Fruit fly (Drosophila melanogaster) whole organism, pupa: ENCODE results near the gene CG13454.

Experiments used
- CG10348 ChIP-seq: fragments of 200-800 bp; sonication (Bioruptor generic); IDR thresholded peaks from 2 replicates; pipeline ENCODE4 v1.3.6; 2022; ENCODE audit warnings: missing biosample characterization, missing genetic modification characterization
- CG12605 ChIP-seq: fragments of 200-800 bp; sonication (Bioruptor generic); IDR thresholded peaks from 2 replicates; pipeline ENCODE4 v1.3.6; 2022; ENCODE audit warnings: missing biosample characterization, missing genetic modification characterization
- CG13204 ChIP-seq: fragments of 200-800 bp; sonication (Bioruptor generic); optimal IDR thresholded peaks from 2 replicates; lab custom pipeline; 2018; ENCODE audit warnings: missing biosample characterization, mild to moderate bottlenecking, missing genetic modification characterization, moderate library complexity
- CG14655 ChIP-seq: fragments of 200-800 bp; sonication (Bioruptor generic); optimal IDR thresholded peaks from 3 replicates; lab custom pipeline; 2017; ENCODE audit warnings: mild to moderate bottlenecking, missing biosample characterization, missing genetic modification reagents, missing genetic modification characterization
- CG15710 ChIP-seq: fragments of 200-800 bp; sonication (Bioruptor generic); optimal IDR thresholded peaks from 2 replicates; lab custom pipeline; 2018; ENCODE audit warnings: missing biosample characterization, mild to moderate bottlenecking, missing genetic modification characterization, moderate library complexity
- CG17806 ChIP-seq: fragments of 200-800 bp; sonication (Bioruptor generic); optimal IDR thresholded peaks from 2 replicates; lab custom pipeline; 2018; ENCODE audit warnings: missing biosample characterization, mild to moderate bottlenecking, missing genetic modification characterization, moderate library complexity
- CG32121 ChIP-seq: fragments of 200-800 bp; sonication (Bioruptor generic); IDR thresholded peaks from 2 replicates; pipeline ENCODE4 v1.3.6; 2022; ENCODE audit warnings: missing biosample characterization, missing genetic modification characterization
- CG34367 ChIP-seq: fragments of 200-800 bp; sonication (Bioruptor generic); optimal IDR thresholded peaks from 2 replicates; lab custom pipeline; 2018; ENCODE audit warnings: missing biosample characterization, mild to moderate bottlenecking, missing genetic modification characterization
- CG4496 ChIP-seq: fragments of 200-800 bp; sonication (Bioruptor generic); IDR thresholded peaks from 3 replicates; pipeline ENCODE4 v1.3.6; 2022; ENCODE audit warnings: missing biosample characterization, missing genetic modification characterization
- CG8159 ChIP-seq: fragments of 200-800 bp; sonication (Bioruptor generic); optimal IDR thresholded peaks from 3 replicates; lab custom pipeline; 2018; ENCODE audit warnings: missing biosample characterization, mild to moderate bottlenecking, missing genetic modification characterization, moderate library complexity
- CG8301 ChIP-seq: fragments of 200-800 bp; sonication (Bioruptor generic); optimal IDR thresholded peaks from 2 replicates; lab custom pipeline; 2018; ENCODE audit warnings: missing biosample characterization, mild to moderate bottlenecking, missing genetic modification characterization
- CG9948 ChIP-seq: fragments of 200-800 bp; sonication (Bioruptor generic); optimal IDR thresholded peaks from 2 replicates; lab custom pipeline; 2018; ENCODE audit warnings: missing biosample characterization, mild to moderate bottlenecking, missing genetic modification characterization, moderate library complexity
- D1 ChIP-seq: fragments of 200-800 bp; sonication (Bioruptor generic); optimal IDR thresholded peaks from 2 replicates; lab custom pipeline; 2018; ENCODE audit warnings: missing biosample characterization, mild to moderate bottlenecking, missing genetic modification characterization, moderate library complexity
- EcR ChIP-seq: fragments of 200-800 bp; sonication (Bioruptor generic); optimal IDR thresholded peaks from 3 replicates; lab custom pipeline; 2019; ENCODE audit warnings: missing biosample characterization, missing genetic modification characterization, mild to moderate bottlenecking, moderate library complexity, missing genetic modification reagents
- Ets98B ChIP-seq: fragments of 200-800 bp; sonication (Bioruptor generic); IDR thresholded peaks from 2 replicates; pipeline ENCODE4 v1.3.6; 2022; ENCODE audit warnings: missing biosample characterization, missing genetic modification characterization
- Pif1A ChIP-seq: fragments of 200-800 bp; sonication (Bioruptor generic); optimal IDR thresholded peaks from 3 replicates; lab custom pipeline; 2016; ENCODE audit warnings: missing biosample characterization, missing genetic modification characterization
- Pif1B ChIP-seq: fragments of 200-800 bp; sonication (Bioruptor generic); optimal IDR thresholded peaks from 3 replicates; lab custom pipeline; 2016; ENCODE audit warnings: missing biosample characterization, missing genetic modification characterization
- Snoo ChIP-seq: fragments of 200-800 bp; sonication (Bioruptor generic); optimal IDR thresholded peaks from 3 replicates; lab custom pipeline; 2017; ENCODE audit warnings: missing biosample characterization, mild to moderate bottlenecking, missing genetic modification characterization, inconsistent platforms
- fd96Ca ChIP-seq: fragments of 200-800 bp; sonication (Bioruptor generic); IDR thresholded peaks from 3 replicates; pipeline ENCODE4 v1.3.6; 2022; ENCODE audit warnings: missing biosample characterization, missing genetic modification characterization
- gl ChIP-seq: fragments of 200-800 bp; sonication (Bioruptor generic); optimal IDR thresholded peaks from 2 replicates; lab custom pipeline; 2018; ENCODE audit warnings: missing biosample characterization, mild to moderate bottlenecking, missing genetic modification characterization
- rn ChIP-seq: fragments of 200-800 bp; sonication (Bioruptor generic); IDR thresholded peaks from 2 replicates; pipeline ENCODE4 v1.3.6; 2022; ENCODE audit warnings: missing biosample characterization, missing genetic modification characterization

CG13454 gene

DNA sequence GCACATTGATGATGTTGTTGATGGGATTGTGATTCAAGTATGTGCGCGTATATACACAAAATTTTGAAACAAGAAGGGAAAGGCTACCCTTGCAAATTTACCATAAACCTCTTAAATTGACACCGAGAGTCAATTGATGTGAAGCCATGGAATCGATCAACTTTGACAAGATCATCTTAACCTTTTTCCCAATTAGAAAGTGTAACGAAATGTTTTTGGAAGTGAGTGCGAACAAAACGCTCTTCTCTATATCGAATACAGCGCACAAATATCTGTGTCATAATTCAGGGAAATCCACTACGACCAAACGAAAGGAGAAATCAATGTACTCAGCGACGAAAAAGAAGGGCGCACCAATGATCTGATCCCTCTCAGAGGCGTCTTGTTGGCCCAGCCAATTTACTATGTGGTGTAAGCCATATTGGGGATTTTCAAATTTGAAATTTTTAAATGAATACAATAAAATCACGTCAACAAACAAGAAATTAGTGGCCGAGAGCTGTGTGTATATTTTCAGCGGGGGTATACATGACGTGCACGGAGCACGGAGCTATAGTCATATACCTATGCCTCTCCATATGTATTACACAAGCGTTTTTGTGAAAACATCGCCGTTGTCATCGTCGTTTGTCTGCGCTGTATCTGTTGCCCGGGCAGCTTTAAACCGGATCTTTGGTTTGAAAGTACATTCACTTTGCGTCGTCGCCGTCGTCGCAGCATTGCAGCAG is 16.7 kb upstream of the CG13454 start:
- TF ChIP-seq CG8301 (tag; lab: Kevin White, UChicago), result peak; percentile 70
- peak; percentile 61 for TF ChIP-seq CG34367 (tag; lab: Kevin White, UChicago)
- peak; percentile 67 for TF ChIP-seq CG15710
- peak; percentile 79; the same call in 2 of the 3 replicates for TF ChIP-seq fd96Ca (GFP tag; lab: Robert Waterston, UW)
- TF ChIP-seq CG4496 (GFP tag; lab: Robert Waterston, UW), result peak; percentile 60; the same call in 1 of the 3 replicates
- TF ChIP-seq Pif1A (GFP tag; lab: Kevin White, UChicago), result peak; percentile 73
- peak; percentile 82 for TF ChIP-seq CG14655
- peak; percentile 52 for TF ChIP-seq EcR (GFP tag; lab: Kevin White, UChicago)
- peak; percentile 68 for TF ChIP-seq CG17806 (tag; lab: Kevin White, UChicago)
- peak; percentile 79 for TF ChIP-seq CG9948 (tag; lab: Kevin White, UChicago)
- peak; percentile 41 for TF ChIP-seq Ets98B (GFP tag; lab: Robert Waterston, UW)
- no peak for TF ChIP-seq rn (GFP tag; lab: Robert Waterston, UW)
- TF ChIP-seq CG32121, result peak; percentile 23; the same call in 1 of the 2 replicates
- peak; percentile 56 for TF ChIP-seq gl
- TF ChIP-seq D1, result peak; percentile 48
- TF ChIP-seq CG13204, result peak; percentile 33
- peak; percentile 62 for TF ChIP-seq Snoo
- peak; percentile 83 for TF ChIP-seq Pif1B (GFP tag; lab: Kevin White, UChicago)
- no peak for TF ChIP-seq CG10348 (GFP tag; lab: Robert Waterston, UW)
- peak; percentile 15; the same call in 1 of the 2 replicates for TF ChIP-seq CG12605 (GFP tag; lab: Robert Waterston, UW)
- peak; percentile 69 for TF ChIP-seq CG8159 (tag; lab: Kevin White, UChicago)

DNA sequence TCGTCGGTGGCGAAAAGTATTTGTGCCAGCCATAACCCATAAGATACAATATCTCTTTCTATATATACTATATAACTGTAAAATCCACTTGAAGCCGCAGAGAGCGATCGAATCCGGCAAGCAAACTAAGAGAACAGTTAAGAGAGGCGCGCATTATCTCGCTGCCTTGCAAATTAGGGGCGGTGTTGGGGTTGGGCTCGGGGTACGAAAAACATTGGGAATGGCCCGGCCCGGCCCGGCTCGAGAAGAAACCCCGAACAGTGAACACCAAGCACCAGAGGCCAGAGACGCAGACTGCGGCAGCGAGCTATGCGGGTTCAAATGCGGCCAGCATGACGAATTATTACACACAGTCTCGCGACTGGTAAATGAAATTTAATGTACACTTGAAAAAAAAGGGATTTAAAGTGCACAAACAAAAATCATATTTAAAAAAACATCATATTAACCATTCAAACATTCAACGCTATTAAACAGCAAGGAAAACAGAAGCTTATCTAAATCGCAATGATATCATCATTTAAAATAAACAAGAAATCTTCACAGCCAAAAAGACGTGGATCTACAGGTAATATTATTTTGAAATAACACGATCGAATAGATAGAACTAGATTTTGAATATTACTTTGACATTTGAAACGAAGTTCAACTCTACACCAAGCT is 15.6 kb upstream of the CG13454 start:
- TF ChIP-seq Pif1B (GFP tag; lab: Kevin White, UChicago) (no peak), CG10348 (GFP tag; lab: Robert Waterston, UW) (0 out of 2 replicates have a peak, but pooled peaks have one; percentile 6), Snoo (peak; percentile 3), CG9948 (tag; lab: Kevin White, UChicago) (peak; percentile 45), CG15710 (peak; percentile 9), CG14655 (peak; percentile 79), CG13204 (no peak), CG8159 (tag; lab: Kevin White, UChicago) (peak; percentile 63), CG4496 (GFP tag; lab: Robert Waterston, UW) (peak; percentile 90), EcR (GFP tag; lab: Kevin White, UChicago) (peak; percentile 73), gl (no peak), CG17806 (tag; lab: Kevin White, UChicago) (peak; percentile 4), rn (GFP tag; lab: Robert Waterston, UW) (0 out of 2 replicates have a peak, but pooled peaks have one; percentile 31), Ets98B (GFP tag; lab: Robert Waterston, UW) (peak; percentile 64; the same call in 1 of the 2 replicates), CG8301 (tag; lab: Kevin White, UChicago) (peak; percentile 60), CG12605 (GFP tag; lab: Robert Waterston, UW) (peak; percentile 40), CG32121 (peak; percentile 50; the same call in 1 of the 2 replicates), CG34367 (tag; lab: Kevin White, UChicago) (no peak), D1 (no peak), fd96Ca (GFP tag; lab: Robert Waterston, UW) (peak; percentile 51; the same call in 2 of the 3 replicates), Pif1A (GFP tag; lab: Kevin White, UChicago) (no peak)

DNA sequence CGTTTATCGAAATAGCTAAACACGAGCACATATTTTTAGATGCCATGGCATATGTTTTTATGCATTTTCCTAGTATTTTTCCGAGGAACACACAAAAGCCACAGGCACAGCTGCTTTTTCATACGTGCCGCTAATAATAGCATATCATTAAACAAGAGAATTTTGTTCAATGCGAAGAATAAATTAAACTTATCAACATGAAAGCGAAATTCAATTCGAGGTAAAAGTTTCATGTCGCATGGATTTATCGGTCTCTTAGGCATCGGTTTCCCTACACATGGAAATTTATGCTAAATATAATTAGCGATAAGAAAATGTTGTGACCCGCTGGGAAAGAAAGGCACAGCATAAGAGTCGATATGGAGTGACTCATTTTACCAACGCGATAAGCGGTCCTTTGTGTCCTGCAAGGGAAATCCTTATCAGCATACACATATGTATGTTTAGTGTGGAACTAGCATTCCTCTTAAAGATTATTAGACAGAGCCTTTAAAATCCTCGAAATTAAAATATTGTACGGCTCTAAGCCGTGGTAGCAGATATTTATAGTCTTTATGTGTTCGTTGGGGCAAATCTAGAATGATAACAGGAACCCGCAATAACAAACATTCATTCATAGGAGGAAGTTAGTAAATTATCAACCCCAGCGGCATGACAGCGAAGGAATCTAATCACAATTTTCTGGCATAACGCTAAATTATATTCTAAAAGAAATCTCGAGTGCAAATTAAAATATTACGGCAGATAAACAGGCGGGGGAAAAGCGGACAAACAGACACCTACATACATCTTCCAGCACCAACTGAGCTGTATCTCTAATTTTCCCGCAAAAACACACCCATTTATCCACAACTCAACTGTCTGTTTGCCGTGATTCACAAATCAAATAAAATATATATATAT is 14.8 kb upstream of the CG13454 start, which contains the start of gene CG43248:
TSS of gene CG43248 (minus strand) at position 51 of the 903 bp plus-strand sequence.
- TF ChIP-seq CG12605 (GFP tag; lab: Robert Waterston, UW) (no peak), Pif1B (GFP tag; lab: Kevin White, UChicago) (no peak), CG8159 (tag; lab: Kevin White, UChicago) (no peak), CG13204 (no peak), CG32121 (no peak), CG4496 (GFP tag; lab: Robert Waterston, UW) (no peak), CG34367 (tag; lab: Kevin White, UChicago) (no peak), CG8301 (tag; lab: Kevin White, UChicago) (no peak), CG9948 (tag; lab: Kevin White, UChicago) (no peak), Pif1A (GFP tag; lab: Kevin White, UChicago) (no peak)
- TF ChIP-seq, all 21 proteins: peak for 0

DNA sequence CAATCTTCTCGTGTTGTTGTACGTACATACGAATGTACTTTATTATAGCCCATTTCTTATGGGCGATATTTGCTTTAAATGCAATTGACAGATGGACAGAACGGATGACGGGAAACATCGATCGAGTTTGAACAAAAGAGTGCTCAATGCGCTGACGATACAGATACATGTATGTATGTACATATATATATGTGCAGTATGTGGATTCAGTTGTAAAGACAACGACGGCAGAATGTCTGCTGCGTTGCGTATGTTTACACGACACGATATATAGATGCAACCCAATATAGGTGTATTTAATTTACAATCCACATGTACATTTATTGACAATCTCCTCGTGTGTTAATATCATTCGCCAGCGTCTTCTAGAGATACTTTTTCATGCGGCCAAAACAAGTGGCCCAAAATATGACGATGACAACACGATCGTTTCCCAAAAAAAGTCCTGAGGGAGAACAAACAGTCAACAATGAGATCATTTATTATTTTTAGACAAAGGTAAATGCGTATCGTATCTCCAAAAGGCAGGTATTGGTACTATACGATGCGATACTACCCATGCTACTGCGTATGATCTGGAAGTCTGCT is 13.9 kb upstream of the CG13454 start:
- TF ChIP-seq EcR (GFP tag; lab: Kevin White, UChicago) (peak; percentile 23), gl (peak; percentile 30), CG8159 (tag; lab: Kevin White, UChicago) (no peak), CG10348 (GFP tag; lab: Robert Waterston, UW) (no peak)
